Worm (Caenorhabditis elegans) whole organism, late embryonic: ENCODE measurements around the gene coa-7.

ENCODE experiments used
- C08G9.2 ChIP-seq: sonication (generic microtip); optimal IDR thresholded peaks from 2 replicates; lab custom pipeline; 2016; ENCODE audit warnings: mild to moderate bottlenecking, missing genetic modification characterization, moderate library complexity, missing compliant biosample characterization
- C38D4.7 ChIP-seq: fragments of 200-800 bp; sonication (Bioruptor generic); optimal IDR thresholded peaks from 2 replicates; lab custom pipeline; 2018; ENCODE audit warnings: mild to moderate bottlenecking, missing genetic modification characterization, moderate library complexity, missing compliant biosample characterization
- F13H6.1 ChIP-seq: sonication (generic microtip); optimal IDR thresholded peaks from 2 replicates; lab custom pipeline; 2016; ENCODE audit warnings: missing genetic modification characterization, missing compliant biosample characterization
- K09A11.1 ChIP-seq: sonication (generic microtip); optimal IDR thresholded peaks from 2 replicates; lab custom pipeline; 2017; ENCODE audit warnings: antibody characterized with exemption, mild to moderate bottlenecking, missing genetic modification characterization, missing compliant biosample characterization; ENCODE audit not compliant: insufficient read depth
- T23F11.4 ChIP-seq: fragments of 200-800 bp; sonication (Bioruptor generic); optimal IDR thresholded peaks from 2 replicates; lab custom pipeline; 2018; ENCODE audit warnings: mild to moderate bottlenecking, missing genetic modification characterization, missing compliant biosample characterization
- Y22D7AL.16 ChIP-seq: sonication (generic microtip); optimal IDR thresholded peaks from 2 replicates; lab custom pipeline; 2016; ENCODE audit warnings: missing genetic modification characterization, missing compliant biosample characterization
- ceh-19 ChIP-seq: fragments of 200-800 bp; sonication (Bioruptor generic); optimal IDR thresholded peaks from 2 replicates; lab custom pipeline; 2018; ENCODE audit warnings: mild to moderate bottlenecking, missing genetic modification characterization, missing compliant biosample characterization
- ceh-2 ChIP-seq: sonication (generic microtip); optimal IDR thresholded peaks from 2 replicates; lab custom pipeline; 2016; ENCODE audit warnings: missing genotype, missing genetic modification characterization, missing compliant biosample characterization
- ceh-22 ChIP-seq: sonication (generic microtip); optimal IDR thresholded peaks from 2 replicates; lab custom pipeline; 2017; ENCODE audit warnings: missing biosample characterization, missing genetic modification characterization
- ceh-24 ChIP-seq: sonication (generic microtip); optimal IDR thresholded peaks from 2 replicates; lab custom pipeline; 2016; ENCODE audit warnings: mild to moderate bottlenecking, missing genetic modification characterization, missing compliant biosample characterization
- ceh-31 ChIP-seq: sonication (generic microtip); optimal IDR thresholded peaks from 2 replicates; lab custom pipeline; 2016; ENCODE audit warnings: missing genetic modification characterization, missing compliant biosample characterization
- ceh-34 ChIP-seq: sonication (generic microtip); optimal IDR thresholded peaks from 2 replicates; lab custom pipeline; 2016; ENCODE audit warnings: mild to moderate bottlenecking, missing genetic modification characterization, missing compliant biosample characterization
- ceh-45 ChIP-seq: fragments of 200-800 bp; sonication (Bioruptor generic); IDR thresholded peaks from 2 replicates; pipeline ENCODE4 v1.3.6; 2022; ENCODE audit warnings: missing genetic modification reagents, missing genetic modification characterization, missing compliant biosample characterization
- ceh-6 ChIP-seq: fragments of 200-800 bp; sonication (Bioruptor generic); optimal IDR thresholded peaks from 2 replicates; lab custom pipeline; 2018; ENCODE audit warnings: mild to moderate bottlenecking, missing genetic modification characterization, missing compliant biosample characterization
- dmd-4 ChIP-seq: sonication (generic microtip); optimal IDR thresholded peaks from 2 replicates; lab custom pipeline; 2016; ENCODE audit warnings: borderline replicate concordance, missing genetic modification characterization, missing compliant biosample characterization
- elt-2 ChIP-seq: sonication (generic microtip); optimal IDR thresholded peaks from 2 replicates; lab custom pipeline; 2016; ENCODE audit warnings: missing genetic modification reagents, missing genetic modification characterization, missing compliant biosample characterization
- fkh-6 ChIP-seq: sonication (generic microtip); optimal IDR thresholded peaks from 2 replicates; lab custom pipeline; 2016; ENCODE audit warnings: missing genetic modification characterization, missing compliant biosample characterization
- gmeb-2 ChIP-seq: sonication (generic microtip); optimal IDR thresholded peaks from 2 replicates; lab custom pipeline; 2016; ENCODE audit warnings: missing genetic modification characterization, inconsistent platforms, missing compliant biosample characterization
- hlh-15 ChIP-seq: sonication (generic microtip); optimal IDR thresholded peaks from 2 replicates; lab custom pipeline; 2016; ENCODE audit warnings: missing genetic modification characterization, missing compliant biosample characterization
- hlh-30 ChIP-seq: sonication (generic microtip); optimal IDR thresholded peaks from 2 replicates; lab custom pipeline; 2017; ENCODE audit warnings: antibody characterized with exemption, missing genetic modification characterization, missing compliant biosample characterization; ENCODE audit not compliant: insufficient read depth
- hlh-6 ChIP-seq: sonication (generic microtip); optimal IDR thresholded peaks from 2 replicates; lab custom pipeline; 2016; ENCODE audit warnings: missing genotype, missing genetic modification characterization, missing compliant biosample characterization
- nfya-1 ChIP-seq: sonication (generic microtip); optimal IDR thresholded peaks from 2 replicates; lab custom pipeline; 2017; ENCODE audit warnings: missing genetic modification characterization, mild to moderate bottlenecking, missing compliant biosample characterization, antibody characterized with exemption, moderate library complexity
- nhr-232 ChIP-seq: sonication (generic microtip); optimal IDR thresholded peaks from 2 replicates; lab custom pipeline; 2016; ENCODE audit warnings: missing genetic modification characterization, missing compliant biosample characterization
- odd-2 ChIP-seq: sonication (generic microtip); optimal IDR thresholded peaks from 2 replicates; lab custom pipeline; 2017; ENCODE audit warnings: antibody characterized with exemption, mild to moderate bottlenecking, missing genetic modification characterization, missing compliant biosample characterization
- pag-3 ChIP-seq: sonication (generic microtip); optimal IDR thresholded peaks from 2 replicates; lab custom pipeline; 2016; ENCODE audit warnings: missing compliant biosample characterization, missing genetic modification characterization, borderline replicate concordance
- pat-9 ChIP-seq: fragments of 200-800 bp; sonication (Bioruptor generic); optimal IDR thresholded peaks from 2 replicates; lab custom pipeline; 2018; ENCODE audit warnings: mild to moderate bottlenecking, missing genetic modification characterization, moderate library complexity, missing compliant biosample characterization
- pax-1 ChIP-seq: fragments of 150-350 bp; optimal IDR thresholded peaks from 2 replicates; lab custom pipeline; 2014; ENCODE audit warnings: missing biosample characterization, missing genetic modification characterization
- pha-2 ChIP-seq: sonication (generic microtip); optimal IDR thresholded peaks from 2 replicates; lab custom pipeline; 2017; ENCODE audit warnings: mild to moderate bottlenecking, missing genetic modification characterization, missing compliant biosample characterization
- pha-4 ChIP-seq: fragments of 150-350 bp; optimal IDR thresholded peaks from 2 replicates; lab custom pipeline; 2018; ENCODE audit warnings: missing biosample characterization, missing genetic modification reagents, missing genetic modification characterization
- ref-2 ChIP-seq: sonication (generic microtip); optimal IDR thresholded peaks from 2 replicates; lab custom pipeline; 2016; ENCODE audit warnings: missing genetic modification characterization, missing compliant biosample characterization
- sdc-2 ChIP-seq: sonication (generic microtip); optimal IDR thresholded peaks from 2 replicates; lab custom pipeline; 2016; ENCODE audit warnings: missing genotype, missing genetic modification characterization, missing compliant biosample characterization
- sox-4 ChIP-seq: sonication (generic microtip); optimal IDR thresholded peaks from 2 replicates; lab custom pipeline; 2017; ENCODE audit warnings: mild to moderate bottlenecking, missing genetic modification characterization, inconsistent platforms, missing compliant biosample characterization
- tbx-2 ChIP-seq: sonication (generic microtip); optimal IDR thresholded peaks from 2 replicates; lab custom pipeline; 2016; ENCODE audit warnings: missing genetic modification characterization, missing compliant biosample characterization
- tbx-7 ChIP-seq: sonication (generic microtip); optimal IDR thresholded peaks from 2 replicates; lab custom pipeline; 2016; ENCODE audit warnings: missing genotype, missing genetic modification characterization, missing compliant biosample characterization
- ttx-3 ChIP-seq: sonication (generic microtip); optimal IDR thresholded peaks from 2 replicates; lab custom pipeline; 2016; ENCODE audit warnings: missing genetic modification reagents, missing genetic modification characterization, missing compliant biosample characterization
- unc-42 ChIP-seq: sonication (generic microtip); optimal IDR thresholded peaks from 2 replicates; lab custom pipeline; 2016; ENCODE audit warnings: missing genotype, missing genetic modification characterization, missing compliant biosample characterization
- unc-86 ChIP-seq: sonication (generic microtip); optimal IDR thresholded peaks from 2 replicates; lab custom pipeline; 2016; ENCODE audit warnings: missing genetic modification characterization, missing compliant biosample characterization
- zip-5 ChIP-seq: sonication (generic microtip); optimal IDR thresholded peaks from 2 replicates; lab custom pipeline; 2016; ENCODE audit warnings: missing genetic modification characterization, missing compliant biosample characterization

coa-7 gene

ce11 chrII:11629957-11630356 lies 21.0 kb downstream of the coa-7 start:
- TF ChIP-seq tbx-2 (no peak), sox-4 (tag; lab: Kevin White, UChicago) (no peak), elt-2 (tag; lab: Kevin White, UChicago) (no peak), gmeb-2 (tag; lab: Kevin White, UChicago) (no peak), ceh-34 (tag; lab: Kevin White, UChicago) (no peak), pax-1 (tag; lab: Kevin White, UChicago) (no peak), ceh-22 (no peak), ref-2 (tag; lab: Kevin White, UChicago) (no peak), ceh-19 (GFP tag; lab: Kevin White, UChicago) (no peak), odd-2 (tag; lab: Kevin White, UChicago) (no peak), unc-42 (tag; lab: Kevin White, UChicago) (no peak)

DNA sequence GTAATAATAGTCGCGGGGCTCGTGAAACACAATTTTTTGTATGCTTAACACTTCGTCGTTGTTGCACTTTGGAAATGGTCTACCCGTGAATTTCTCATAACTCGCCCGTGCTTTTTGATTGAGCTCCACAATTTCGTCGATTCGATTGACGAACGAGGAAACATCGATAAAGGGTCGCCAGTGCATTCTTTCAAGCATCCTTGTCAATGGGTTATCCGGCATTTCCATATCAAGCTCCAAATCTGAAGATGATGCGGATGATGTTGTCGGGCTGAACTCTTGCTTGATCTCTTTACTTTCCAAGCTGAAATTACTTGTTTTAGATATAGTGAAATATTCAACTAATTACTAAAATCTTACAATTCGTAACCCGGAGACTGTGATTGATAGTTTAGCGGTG lies 23.0 kb downstream of the coa-7 start:
- TF ChIP-seq ceh-22 (no peak), pag-3 (tag; lab: Kevin White, UChicago) (no peak), ceh-24 (tag; lab: Kevin White, UChicago) (no peak), ceh-2 (tag; lab: Kevin White, UChicago) (no peak), T23F11.4 (GFP tag; lab: Kevin White, UChicago) (no peak), ceh-6 (no peak), C38D4.7 (GFP tag; lab: Kevin White, UChicago) (no peak), nfya-1 (no peak), sox-4 (tag; lab: Kevin White, UChicago) (no peak), unc-86 (no peak), nhr-232 (tag; lab: Kevin White, UChicago) (no peak), dmd-4 (no peak), zip-5 (no peak), pha-4 (no peak), ceh-45 (GFP tag; lab: Robert Waterston, UW) (no peak)
- TF ChIP-seq, all 69 proteins: peak for 0

- no peak for TF ChIP-seq pax-1 (tag; lab: Kevin White, UChicago)
- TF ChIP-seq F13H6.1 (tag; lab: Kevin White, UChicago): no peak
- TF ChIP-seq elt-2 (tag; lab: Kevin White, UChicago): no peak
- TF ChIP-seq hlh-6 (tag; lab: Kevin White, UChicago): no peak
- TF ChIP-seq ttx-3: no peak
- no peak for TF ChIP-seq hlh-30
- TF ChIP-seq dmd-4: no peak
- no peak for TF ChIP-seq K09A11.1 (tag; lab: Kevin White, UChicago)
- TF ChIP-seq pha-2 (tag; lab: Kevin White, UChicago): no peak
- no peak for TF ChIP-seq pat-9 (tag; lab: Kevin White, UChicago)
- TF ChIP-seq C08G9.2 (tag; lab: Kevin White, UChicago): no peak
- TF ChIP-seq nfya-1: no peak
- TF ChIP-seq fkh-6 (tag; lab: Kevin White, UChicago): no peak
- TF ChIP-seq ceh-31 (tag; lab: Kevin White, UChicago): no peak
- TF ChIP-seq ceh-19 (GFP tag; lab: Kevin White, UChicago): no peak
- no peak for TF ChIP-seq sdc-2 (tag; lab: Kevin White, UChicago)
- TF ChIP-seq odd-2 (tag; lab: Kevin White, UChicago): no peak
- TF ChIP-seq Y22D7AL.16 (tag; lab: Kevin White, UChicago): no peak
- TF ChIP-seq hlh-15 (tag; lab: Kevin White, UChicago): no peak
- no peak for TF ChIP-seq ceh-24 (tag; lab: Kevin White, UChicago)
Measured at ce11 chrII:11622605-11623004, 28.3 kb downstream of the coa-7 start.

- TF ChIP-seq tbx-7 (tag; lab: Kevin White, UChicago) (no peak), ceh-34 (tag; lab: Kevin White, UChicago) (no peak)
- TF ChIP-seq, all 69 proteins: peak for 0
Measured at ce11 chrII:11621576-11621975, 29.4 kb downstream of the coa-7 start.
